Fruit fly (Drosophila melanogaster) whole organism, embryonic: ENCODE results near the gene CG6041.

Source experiments
- Blimp-1 ChIP-seq: fragments of 200-800 bp; sonication (Bioruptor generic); optimal IDR thresholded peaks from 3 replicates; lab custom pipeline; 2018; ENCODE audit warnings: missing biosample characterization, missing genetic modification characterization, mild to moderate bottlenecking, moderate library complexity, missing genetic modification reagents
- CG10267 ChIP-seq: fragments of 200-800 bp; sonication (Bioruptor generic); optimal IDR thresholded peaks from 2 replicates; lab custom pipeline; 2018; ENCODE audit warnings: missing biosample characterization, mild to moderate bottlenecking, missing genetic modification characterization, moderate library complexity
- CG10321 ChIP-seq: fragments of 200-800 bp; sonication (Bioruptor generic); IDR thresholded peaks from 2 replicates; pipeline ENCODE4 v1.3.6; 2022; ENCODE audit warnings: missing biosample characterization, missing genetic modification characterization
- CG10366 ChIP-seq: fragments of 200-800 bp; sonication (Bioruptor generic); IDR thresholded peaks from 2 replicates; pipeline ENCODE4 v1.3.6; 2022; ENCODE audit warnings: missing biosample characterization, missing genetic modification characterization
- CG11085 ChIP-seq: fragments of 200-800 bp; sonication (Bioruptor generic); IDR thresholded peaks from 2 replicates; pipeline ENCODE4 v1.3.6; 2022; ENCODE audit warnings: missing biosample characterization, missing genetic modification characterization
- CG13296 ChIP-seq: fragments of 200-800 bp; sonication (Bioruptor generic); optimal IDR thresholded peaks from 3 replicates; lab custom pipeline; 2018; ENCODE audit warnings: missing biosample characterization, mild to moderate bottlenecking, missing genetic modification characterization
- CG1529 ChIP-seq: fragments of 200-800 bp; sonication (Bioruptor generic); optimal IDR thresholded peaks from 3 replicates; lab custom pipeline; 2018; ENCODE audit warnings: missing biosample characterization, missing genetic modification characterization
- CG2202 ChIP-seq: fragments of 200-800 bp; sonication (Bioruptor generic); optimal IDR thresholded peaks from 2 replicates; lab custom pipeline; 2018; ENCODE audit warnings: missing biosample characterization, mild to moderate bottlenecking, missing genetic modification characterization
- CG2712 ChIP-seq: fragments of 200-800 bp; optimal IDR thresholded peaks from 3 replicates; lab custom pipeline; 2019; ENCODE audit warnings: missing biosample characterization, mild to moderate bottlenecking, missing genetic modification characterization, moderate library complexity
- CG2875 ChIP-seq: fragments of 200-800 bp; sonication (Bioruptor generic); optimal IDR thresholded peaks from 2 replicates; lab custom pipeline; 2017; ENCODE audit warnings: missing biosample characterization, mild to moderate bottlenecking, missing genetic modification characterization, missing genetic modification reagents
- CG31365 ChIP-seq: fragments of 200-800 bp; sonication (Bioruptor generic); optimal IDR thresholded peaks from 2 replicates; lab custom pipeline; 2018; ENCODE audit warnings: missing biosample characterization, mild to moderate bottlenecking, missing genetic modification characterization
- CG31441 ChIP-seq: fragments of 200-800 bp; sonication (Bioruptor generic); IDR thresholded peaks from 2 replicates; pipeline ENCODE4 v1.3.6; 2022; ENCODE audit warnings: missing biosample characterization, missing genetic modification characterization
- CG34224 ChIP-seq: fragments of 200-800 bp; sonication (Bioruptor generic); IDR thresholded peaks from 3 replicates; pipeline ENCODE4 v1.3.6; 2022; ENCODE audit warnings: missing biosample characterization, missing genetic modification characterization; ENCODE audit not compliant: partially characterized antibody
- CG34422 ChIP-seq: fragments of 200-800 bp; sonication (Bioruptor generic); IDR thresholded peaks from 3 replicates; pipeline ENCODE4 v1.3.6; 2022; ENCODE audit warnings: missing biosample characterization, missing genetic modification characterization
- CG3847 ChIP-seq: fragments of 200-800 bp; sonication (Bioruptor generic); IDR thresholded peaks from 2 replicates; pipeline ENCODE4 v1.3.6; 2022; ENCODE audit warnings: missing biosample characterization, missing genetic modification characterization
- CG4617 ChIP-seq: fragments of 200-800 bp; sonication (Bioruptor generic); optimal IDR thresholded peaks from 3 replicates; lab custom pipeline; 2016; ENCODE audit warnings: missing biosample characterization, missing genetic modification characterization, borderline replicate concordance
- CG4730 ChIP-seq: fragments of 200-800 bp; sonication (Bioruptor generic); IDR thresholded peaks from 2 replicates; pipeline ENCODE4 v1.3.6; 2022; ENCODE audit warnings: missing biosample characterization, missing genetic modification characterization
- CG6654 ChIP-seq: fragments of 200-800 bp; sonication (Bioruptor generic); optimal IDR thresholded peaks from 2 replicates; lab custom pipeline; 2017; ENCODE audit warnings: missing biosample characterization, mild to moderate bottlenecking, missing genetic modification characterization
- CG9797 ChIP-seq: fragments of 200-800 bp; sonication (Bioruptor generic); optimal IDR thresholded peaks from 3 replicates; lab custom pipeline; 2018; ENCODE audit warnings: missing biosample characterization, mild to moderate bottlenecking, missing genetic modification characterization
- CG9876 ChIP-seq: fragments of 200-800 bp; sonication (Bioruptor generic); optimal IDR thresholded peaks from 2 replicates; lab custom pipeline; 2016; ENCODE audit warnings: missing biosample characterization, missing genetic modification characterization
- HHEX ChIP-seq: fragments of 200-800 bp; sonication (Bioruptor generic); optimal IDR thresholded peaks from 3 replicates; lab custom pipeline; 2017; ENCODE audit warnings: missing biosample characterization, mild to moderate bottlenecking, missing genetic modification characterization, missing genetic modification reagents
- Hsf ChIP-seq: fragments of 200-800 bp; sonication (Bioruptor generic); optimal IDR thresholded peaks from 3 replicates; lab custom pipeline; 2016; ENCODE audit warnings: missing biosample characterization, missing genetic modification characterization
- Kr ChIP-seq: fragments of 200-800 bp; sonication (Bioruptor generic); optimal IDR thresholded peaks from 2 replicates; lab custom pipeline; 2017; ENCODE audit warnings: missing biosample characterization, mild to moderate bottlenecking, missing genetic modification characterization
- Lim3 ChIP-seq: fragments of 200-800 bp; sonication (Bioruptor generic); IDR thresholded peaks from 2 replicates; pipeline ENCODE4 v1.3.6; 2022; ENCODE audit warnings: missing biosample characterization, missing genetic modification characterization
- MESR4 ChIP-seq: fragments of 200-800 bp; sonication (Bioruptor generic); optimal IDR thresholded peaks from 2 replicates; lab custom pipeline; 2018; ENCODE audit warnings: missing biosample characterization, mild to moderate bottlenecking, missing genetic modification characterization, moderate library complexity
- Mad ChIP-seq: fragments of 200-800 bp; sonication (Bioruptor generic); optimal IDR thresholded peaks from 2 replicates; lab custom pipeline; 2016; ENCODE audit warnings: missing biosample characterization, missing genetic modification characterization
- Poxn ChIP-seq: fragments of 200-800 bp; sonication (Bioruptor generic); IDR thresholded peaks from 2 replicates; pipeline ENCODE4 v1.3.6; 2022; ENCODE audit warnings: missing biosample characterization, missing genetic modification characterization
- Sox100B ChIP-seq: fragments of 200-800 bp; sonication (Bioruptor generic); optimal IDR thresholded peaks from 3 replicates; lab custom pipeline; 2018; ENCODE audit warnings: missing biosample characterization, mild to moderate bottlenecking, missing genetic modification characterization
- Sox102F ChIP-seq: fragments of 200-800 bp; sonication (Bioruptor generic); optimal IDR thresholded peaks from 2 replicates; lab custom pipeline; 2018; ENCODE audit warnings: missing biosample characterization, mild to moderate bottlenecking, missing genetic modification characterization, moderate library complexity
- TFAM ChIP-seq: fragments of 200-800 bp; sonication (Bioruptor generic); optimal IDR thresholded peaks from 2 replicates; lab custom pipeline; 2017; ENCODE audit warnings: missing biosample characterization, missing genetic modification characterization, inconsistent platforms
- Xbp1 ChIP-seq: fragments of 200-800 bp; sonication (Bioruptor generic); optimal IDR thresholded peaks from 3 replicates; lab custom pipeline; 2016; ENCODE audit warnings: missing biosample characterization, mild to moderate bottlenecking, missing genetic modification characterization
- Xrp1 ChIP-seq: fragments of 200-800 bp; sonication (Bioruptor generic); IDR thresholded peaks from 2 replicates; pipeline ENCODE4 v1.3.6; 2022; ENCODE audit warnings: missing biosample characterization, missing genetic modification characterization
- bab2 ChIP-seq: fragments of 200-800 bp; sonication (Bioruptor generic); optimal IDR thresholded peaks from 2 replicates; lab custom pipeline; 2016; ENCODE audit warnings: missing biosample characterization, missing genetic modification characterization
- bowl ChIP-seq: fragments of 200-800 bp; sonication (Bioruptor generic); IDR thresholded peaks from 2 replicates; pipeline ENCODE4 v1.3.6; 2022; ENCODE audit warnings: missing biosample characterization, missing genetic modification characterization
- chn ChIP-seq: fragments of 200-800 bp; sonication (Bioruptor generic); optimal IDR thresholded peaks from 2 replicates; lab custom pipeline; 2016; ENCODE audit warnings: missing biosample characterization, missing genetic modification characterization
- crol ChIP-seq: fragments of 200-800 bp; sonication (Bioruptor generic); IDR thresholded peaks from 2 replicates; pipeline ENCODE4 v1.3.6; 2022; ENCODE audit warnings: missing biosample characterization, missing genetic modification characterization
- dmrt99B ChIP-seq: fragments of 200-800 bp; sonication (Bioruptor generic); optimal IDR thresholded peaks from 2 replicates; lab custom pipeline; 2018; ENCODE audit warnings: missing biosample characterization, mild to moderate bottlenecking, missing genetic modification characterization, moderate library complexity
- ewg ChIP-seq: fragments of 200-800 bp; sonication (Bioruptor generic); optimal IDR thresholded peaks from 3 replicates; lab custom pipeline; 2017; ENCODE audit warnings: mild to moderate bottlenecking, missing biosample characterization, missing genetic modification reagents, missing genetic modification characterization
- fd102C ChIP-seq: fragments of 200-800 bp; sonication (Bioruptor generic); optimal IDR thresholded peaks from 2 replicates; lab custom pipeline; 2018; ENCODE audit warnings: missing biosample characterization, mild to moderate bottlenecking, missing genetic modification characterization, moderate library complexity
- ham ChIP-seq: fragments of 200-800 bp; sonication (Bioruptor generic); IDR thresholded peaks from 2 replicates; pipeline ENCODE4 v1.3.6; 2022; ENCODE audit warnings: missing biosample characterization, missing genetic modification characterization
- ind ChIP-seq: fragments of 200-800 bp; sonication (Bioruptor generic); optimal IDR thresholded peaks from 3 replicates; lab custom pipeline; 2016; ENCODE audit warnings: missing biosample characterization, missing genetic modification characterization
- lmd ChIP-seq: fragments of 200-800 bp; sonication (Bioruptor generic); IDR thresholded peaks from 2 replicates; pipeline ENCODE4 v1.3.6; 2022; ENCODE audit warnings: missing biosample characterization, missing genetic modification characterization
- pb ChIP-seq: fragments of 200-800 bp; sonication (Bioruptor generic); optimal IDR thresholded peaks from 3 replicates; lab custom pipeline; 2016; ENCODE audit warnings: missing biosample characterization, missing genetic modification characterization
- prd ChIP-seq, 3 experiments: fragments of >200 bp in 2 of 3; fragments of 200-800 bp in 1 of 3; sonication (Bioruptor generic) in 1 of 3; optimal IDR thresholded peaks in 2 of 3; IDR thresholded peaks in 1 of 3; 2 replicates in 2 of 3; 3 replicates in 1 of 3; pipeline versions ENCODE4 v1.3.6 to Lab custom; 2017 to 2022; ENCODE audit warnings: missing biosample characterization in 1 of 3, missing genetic modification characterization in 1 of 3
- pros ChIP-seq: fragments of 200-800 bp; sonication (Bioruptor generic); optimal IDR thresholded peaks from 3 replicates; lab custom pipeline; 2019; ENCODE audit warnings: missing biosample characterization, mild to moderate bottlenecking, missing genetic modification characterization, moderate library complexity
- row ChIP-seq: fragments of 200-800 bp; sonication (Bioruptor generic); IDR thresholded peaks from 3 replicates; pipeline ENCODE4 v1.3.6; 2022; ENCODE audit warnings: missing biosample characterization, missing genetic modification characterization
- run ChIP-seq: fragments of 200-800 bp; sonication (Bioruptor generic); optimal IDR thresholded peaks from 3 replicates; lab custom pipeline; 2018; ENCODE audit warnings: missing biosample characterization, mild to moderate bottlenecking, missing genetic modification characterization
- sens-2 ChIP-seq: fragments of 200-800 bp; sonication (Bioruptor generic); IDR thresholded peaks from 2 replicates; pipeline ENCODE4 v1.3.6; 2022; ENCODE audit warnings: missing biosample characterization, missing genetic modification characterization
- sim ChIP-seq: fragments of 200-800 bp; sonication (Bioruptor generic); IDR thresholded peaks from 2 replicates; pipeline ENCODE4 v1.3.6; 2022; ENCODE audit warnings: missing biosample characterization, missing genetic modification characterization
- sr ChIP-seq: fragments of 200-800 bp; sonication (Bioruptor generic); IDR thresholded peaks from 3 replicates; pipeline ENCODE4 v1.3.6; 2022; ENCODE audit warnings: missing biosample characterization, missing genetic modification characterization

The CG6041 gene

DNA sequence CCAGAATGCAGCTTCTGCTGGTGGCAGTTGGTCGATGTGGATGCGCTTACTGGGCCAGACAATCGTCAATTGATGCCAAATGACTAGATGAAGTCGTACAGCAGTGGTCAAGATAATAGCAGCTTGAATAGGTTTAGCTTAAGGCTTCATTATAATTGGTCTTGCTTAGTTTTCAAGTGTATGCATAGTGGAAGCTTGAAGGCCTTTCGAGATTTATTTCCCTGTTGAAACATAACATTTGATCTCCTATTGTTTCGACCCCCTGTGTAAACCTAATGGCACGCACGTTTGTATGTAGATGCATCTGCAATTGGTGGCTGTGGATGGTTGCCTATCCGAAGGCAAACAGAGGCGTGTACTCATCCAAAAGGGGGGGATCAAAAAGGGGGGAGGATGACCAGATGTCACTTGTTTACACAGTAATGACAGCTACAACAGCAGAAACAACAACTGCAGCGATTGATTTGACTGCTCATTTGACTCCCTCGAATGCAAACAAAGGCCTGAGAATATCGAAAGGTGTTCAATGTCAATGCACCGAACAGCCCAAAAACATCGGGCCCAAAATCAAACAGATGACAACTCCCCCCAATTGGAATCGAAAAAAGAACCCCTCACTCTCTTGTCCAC is 20.2 kb downstream of the CG6041 start (continued):
- TF ChIP-seq CG9876: no peak
- TF ChIP-seq MESR4 (GFP tag; lab: Kevin White, UChicago): no peak
- TF ChIP-seq CG4617 (GFP tag; lab: Kevin White, UChicago): no peak
- peak; percentile 12 for TF ChIP-seq CG2202 (tag; lab: Kevin White, UChicago)
- TF ChIP-seq Poxn (GFP tag; lab: Robert Waterston, UW): no peak
- peak; percentile 69 for TF ChIP-seq Xrp1 (GFP tag; lab: Robert Waterston, UW)
- 0 out of 3 replicates have a peak, but pooled peaks have one; percentile 51 for TF ChIP-seq CG34422
- TF ChIP-seq CG13296 (GFP tag; lab: Kevin White, UChicago): no peak
- 0 out of 3 replicates have a peak, but pooled peaks have one; percentile 26 for TF ChIP-seq sr
- TF ChIP-seq dmrt99B: peak; percentile 52
- no peak; the same call in 2 of the 3 replicates for TF ChIP-seq row (GFP tag; lab: Robert Waterston, UW)
- TF ChIP-seq CG31365: no peak
- peak; percentile 37; the same call in 1 of the 2 replicates for TF ChIP-seq CG31441
- TF ChIP-seq ind: peak; percentile 9
- no peak for TF ChIP-seq pros (GFP tag; lab: Kevin White, UChicago)
- TF ChIP-seq run (tag; lab: Kevin White, UChicago): no peak
- TF ChIP-seq lmd: peak; percentile 38; the same call in 1 of the 2 replicates
- TF ChIP-seq CG10321 (GFP tag; lab: Robert Waterston, UW): no peak
- peak; percentile 47 for TF ChIP-seq crol (GFP tag; lab: Robert Waterston, UW)
- no peak for TF ChIP-seq Sox100B (GFP tag; lab: Kevin White, UChicago)
- peak; percentile 31 for TF ChIP-seq Xbp1 (GFP tag; lab: Kevin White, UChicago)
- TF ChIP-seq sim (GFP tag; lab: Robert Waterston, UW): no peak
- TF ChIP-seq Kr: no peak
- TF ChIP-seq CG4730 (GFP tag; lab: Robert Waterston, UW): 0 out of 2 replicates have a peak, but pooled peaks have one; percentile 31
- peak; percentile 20 for TF ChIP-seq ewg (GFP tag; lab: Kevin White, UChicago)
- no peak for TF ChIP-seq prd (optimal IDR thresholded peaks at IDR 0.05; lab: Kevin White, UChicago)
- peak; percentile 72; the same call in 2 of the 3 replicates for TF ChIP-seq prd (GFP tag; IDR thresholded peaks at IDR 0.05; lab: Robert Waterston, UW)
- no peak for TF ChIP-seq CG6654 (GFP tag; lab: Kevin White, UChicago)
- TF ChIP-seq TFAM (GFP tag; lab: Kevin White, UChicago): no peak
- TF ChIP-seq Lim3 (GFP tag; lab: Robert Waterston, UW): no peak
- peak; percentile 53 for TF ChIP-seq Sox102F (GFP tag; lab: Kevin White, UChicago)
- TF ChIP-seq CG3847 (GFP tag; lab: Robert Waterston, UW): no peak
- peak; percentile 43 for TF ChIP-seq Blimp-1 (GFP tag; lab: Kevin White, UChicago)
- TF ChIP-seq Mad (GFP tag; lab: Kevin White, UChicago): no peak
- TF ChIP-seq CG2712 (tag; lab: Kevin White, UChicago): peak; percentile 62
- TF ChIP-seq sens-2: peak; percentile 12; the same call in 1 of the 2 replicates
- TF ChIP-seq CG34224: no peak
- TF ChIP-seq ham: no peak
- peak; percentile 10 for TF ChIP-seq Hsf (GFP tag; lab: Kevin White, UChicago)
- no peak for TF ChIP-seq fd102C
- TF ChIP-seq bowl (GFP tag; lab: Robert Waterston, UW): no peak
- no peak for TF ChIP-seq CG10267 (tag; lab: Kevin White, UChicago)
- TF ChIP-seq CG1529 (GFP tag; lab: Kevin White, UChicago): peak; percentile 16
- TF ChIP-seq CG2875 (GFP tag; lab: Kevin White, UChicago): peak; percentile 32
- no peak for TF ChIP-seq HHEX (GFP tag; lab: Kevin White, UChicago)
- TF ChIP-seq CG11085 (GFP tag; lab: Robert Waterston, UW): no peak
- TF ChIP-seq CG9797: no peak
- TF ChIP-seq bab2: peak; percentile 31
- TF ChIP-seq CG10366 (GFP tag; lab: Robert Waterston, UW): peak; percentile 50
- TF ChIP-seq chn: peak; percentile 11
- TF ChIP-seq pb (GFP tag; lab: Kevin White, UChicago): no peak
